Worm (Caenorhabditis elegans) whole organism, L2 larva: ENCODE data around the gene Y61A9LA.1.
"Not testable (repeated sequence)": the region's sequence is repeated elsewhere in the genome, so short reads cannot be mapped to it uniquely, and the experiment has no call there.

ENCODE experiments used
- alr-1 ChIP-seq: fragments of 150-350 bp; optimal IDR thresholded peaks from 2 replicates; lab custom pipeline; 2014; ENCODE audit warnings: missing biosample characterization, missing genetic modification characterization
- ama-1 ChIP-seq: fragments of 150-350 bp; optimal IDR thresholded peaks from 2 replicates; lab custom pipeline; 2018; ENCODE audit warnings: inconsistent platforms
- ceh-82 ChIP-seq: fragments of 150-350 bp; optimal IDR thresholded peaks from 2 replicates; lab custom pipeline; 2014; ENCODE audit warnings: missing biosample characterization, missing genetic modification characterization
- lin-39 ChIP-seq: fragments of 150-350 bp; optimal IDR thresholded peaks from 2 replicates; lab custom pipeline; 2014; ENCODE audit warnings: missing biosample characterization, missing genetic modification reagents, missing genetic modification characterization
- mdl-1 ChIP-seq, 2 experiments: fragments of 150-350 bp in 1 of 2; sonication (generic microtip) in 1 of 2; optimal IDR thresholded peaks; 2 replicates each; lab custom pipeline; 2017; ENCODE audit warnings: missing biosample characterization in 2 of 2, missing genetic modification characterization in 2 of 2
- nhr-237 ChIP-seq: fragments of 150-350 bp; optimal IDR thresholded peaks from 2 replicates; lab custom pipeline; 2014; ENCODE audit warnings: missing biosample characterization, missing genetic modification characterization
- nhr-6 ChIP-seq: fragments of 150-350 bp; optimal IDR thresholded peaks from 2 replicates; lab custom pipeline; 2014; ENCODE audit warnings: missing biosample characterization, missing genetic modification characterization
- unc-39 ChIP-seq: fragments of 150-350 bp; optimal IDR thresholded peaks from 2 replicates; lab custom pipeline; 2014; ENCODE audit warnings: missing biosample characterization, missing genetic modification characterization
- ztf-1 ChIP-seq: fragments of 200-800 bp; sonication (Bioruptor generic); conservative IDR thresholded peaks from 2 replicates; pipeline ENCODE4 v1.3.6; 2022; ENCODE audit warnings: missing genetic modification characterization, missing compliant biosample characterization

DNA sequence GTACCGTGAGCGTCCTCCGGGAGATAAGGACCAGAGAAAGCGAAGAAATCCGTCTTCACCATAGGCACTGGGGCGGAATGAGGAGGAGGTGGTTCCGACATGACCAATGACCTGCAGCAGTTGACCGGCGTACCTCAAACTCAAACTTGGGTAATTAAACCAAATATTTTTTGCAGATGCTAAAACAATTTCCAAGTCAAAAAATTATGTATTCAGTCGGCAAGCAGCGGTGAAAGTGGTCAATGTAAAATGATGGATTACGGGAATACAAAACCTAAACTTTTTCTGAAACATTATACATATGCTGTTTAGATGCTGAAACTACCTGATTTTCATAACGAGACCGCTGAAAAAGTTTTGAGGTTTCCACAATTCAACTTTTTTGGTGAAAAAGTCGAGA is 11.3 kb upstream of the Y61A9LA.1 start, which contains the start of gene hpo-39:
- not testable (repeated sequence) for TF ChIP-seq lin-39 (tag; lab: Kevin White, UChicago); nhr-237 (tag; lab: Kevin White, UChicago); ceh-82 (tag; lab: Kevin White, UChicago); alr-1 (tag; lab: Kevin White, UChicago); ztf-1 (GFP tag; lab: Robert Waterston, UW); nhr-6; ama-1; mdl-1 (tag; optimal IDR thresholded peaks at IDR 0.05; lab: Kevin White, UChicago); unc-39 (tag; lab: Kevin White, UChicago)
